Fruit fly (Drosophila melanogaster) whole organism, prepupa: ENCODE results near the gene Blm.

ENCODE experiments used
- Blimp-1 ChIP-seq: fragments of 200-800 bp; sonication (Bioruptor generic); optimal IDR thresholded peaks from 3 replicates; lab custom pipeline; 2017; ENCODE audit warnings: missing biosample characterization, missing genetic modification characterization, mild to moderate bottlenecking, moderate library complexity, missing genetic modification reagents
- CG11294 ChIP-seq: fragments of 200-800 bp; sonication (Bioruptor generic); IDR thresholded peaks from 2 replicates; pipeline ENCODE4 v1.3.6; 2022; ENCODE audit warnings: missing biosample characterization, missing genetic modification characterization
- CG11762 ChIP-seq: fragments of 200-800 bp; sonication (Bioruptor generic); optimal IDR thresholded peaks from 3 replicates; lab custom pipeline; 2016; ENCODE audit warnings: missing biosample characterization, missing genetic modification characterization; ENCODE audit not compliant: insufficient read depth
- CG11902 ChIP-seq: fragments of 200-800 bp; sonication (Bioruptor generic); optimal IDR thresholded peaks from 3 replicates; lab custom pipeline; 2016; ENCODE audit warnings: missing biosample characterization, missing genetic modification characterization
- CG15336 ChIP-seq: fragments of 200-800 bp; sonication (Bioruptor generic); IDR thresholded peaks from 2 replicates; pipeline ENCODE4 v1.3.6; 2022; ENCODE audit warnings: missing biosample characterization, missing genetic modification characterization
- CG1621 ChIP-seq: fragments of 200-800 bp; sonication (Bioruptor generic); optimal IDR thresholded peaks from 3 replicates; lab custom pipeline; 2018; ENCODE audit warnings: missing biosample characterization, mild to moderate bottlenecking, missing genetic modification characterization
- CG16779 ChIP-seq: fragments of 200-800 bp; sonication (Bioruptor generic); optimal IDR thresholded peaks from 3 replicates; lab custom pipeline; 2017; ENCODE audit warnings: missing biosample characterization, mild to moderate bottlenecking, missing genetic modification characterization
- CG31627 ChIP-seq: fragments of 200-800 bp; sonication (Bioruptor generic); optimal IDR thresholded peaks from 3 replicates; lab custom pipeline; 2016; ENCODE audit warnings: missing biosample characterization, missing genetic modification characterization
- CG32006 ChIP-seq: fragments of 200-800 bp; sonication (Bioruptor generic); optimal IDR thresholded peaks from 3 replicates; lab custom pipeline; 2017; ENCODE audit warnings: missing biosample characterization, mild to moderate bottlenecking, missing genetic modification characterization
- CG3919 ChIP-seq: fragments of 200-800 bp; sonication (Bioruptor generic); optimal IDR thresholded peaks from 3 replicates; lab custom pipeline; 2016; ENCODE audit warnings: missing biosample characterization, missing genetic modification characterization
- CG4318 ChIP-seq: fragments of 200-800 bp; sonication (Bioruptor generic); optimal IDR thresholded peaks from 3 replicates; lab custom pipeline; 2017; ENCODE audit warnings: missing biosample characterization, mild to moderate bottlenecking, missing genetic modification characterization
- CG6163 ChIP-seq: fragments of 200-800 bp; sonication (Bioruptor generic); IDR thresholded peaks from 3 replicates; pipeline ENCODE4 v1.3.6; 2022; ENCODE audit warnings: missing biosample characterization, missing genetic modification characterization
- CG6276 ChIP-seq: fragments of 200-800 bp; sonication (Bioruptor generic); optimal IDR thresholded peaks from 2 replicates; lab custom pipeline; 2017; ENCODE audit warnings: missing biosample characterization, mild to moderate bottlenecking, missing genetic modification characterization
- CG6792 ChIP-seq: fragments of 200-800 bp; sonication (Bioruptor generic); optimal IDR thresholded peaks from 3 replicates; lab custom pipeline; 2016; ENCODE audit warnings: missing biosample characterization, missing genetic modification characterization
- CG6854 ChIP-seq: fragments of 200-800 bp; sonication (Bioruptor generic); optimal IDR thresholded peaks from 2 replicates; lab custom pipeline; 2017; ENCODE audit warnings: missing biosample characterization, mild to moderate bottlenecking, missing genetic modification characterization
- CG7368 ChIP-seq: fragments of 200-800 bp; sonication (Bioruptor generic); optimal IDR thresholded peaks from 3 replicates; lab custom pipeline; 2016; ENCODE audit warnings: missing biosample characterization, missing genetic modification characterization
- CG8119 ChIP-seq: fragments of 200-800 bp; sonication (Bioruptor generic); IDR thresholded peaks from 3 replicates; pipeline ENCODE4 v1.3.6; 2022; ENCODE audit warnings: missing biosample characterization, missing genetic modification characterization
- CG8319 ChIP-seq: fragments of 200-800 bp; sonication (Bioruptor generic); optimal IDR thresholded peaks from 3 replicates; lab custom pipeline; 2016; ENCODE audit warnings: missing biosample characterization, missing genetic modification characterization
- CG8632 ChIP-seq: fragments of 200-800 bp; sonication (Bioruptor generic); optimal IDR thresholded peaks from 3 replicates; lab custom pipeline; 2016; ENCODE audit warnings: missing biosample characterization, missing genetic modification characterization
- CG9139 ChIP-seq: fragments of 200-800 bp; sonication (Bioruptor generic); optimal IDR thresholded peaks from 3 replicates; lab custom pipeline; 2017; ENCODE audit warnings: missing biosample characterization, mild to moderate bottlenecking, missing genetic modification characterization
- Eip75B ChIP-seq: fragments of 200-800 bp; sonication (Bioruptor generic); optimal IDR thresholded peaks from 3 replicates; lab custom pipeline; 2016; ENCODE audit warnings: missing biosample characterization, missing genetic modification characterization
- Eip78C ChIP-seq: fragments of 200-800 bp; sonication (Bioruptor generic); peaks from one replicate; lab custom pipeline; 2016; ENCODE audit warnings: missing biosample characterization, missing genetic modification characterization
- Eip93F ChIP-seq: fragments of 200-800 bp; sonication (Bioruptor generic); optimal IDR thresholded peaks from 2 replicates; lab custom pipeline; 2016; ENCODE audit warnings: missing biosample characterization, mild to moderate bottlenecking, missing genetic modification characterization
- Ets21C ChIP-seq: fragments of 200-800 bp; sonication (Bioruptor generic); optimal IDR thresholded peaks from 3 replicates; lab custom pipeline; 2016; ENCODE audit warnings: missing biosample characterization, missing genetic modification characterization
- Ets96B ChIP-seq: fragments of 200-800 bp; optimal IDR thresholded peaks from 2 replicates; lab custom pipeline; 2019; ENCODE audit warnings: missing biosample characterization, mild to moderate bottlenecking, missing genetic modification characterization, moderate library complexity
- Hr38 ChIP-seq: sonication (Bioruptor generic); optimal IDR thresholded peaks from 2 replicates; lab custom pipeline; 2016; ENCODE audit warnings: missing biosample characterization, missing genetic modification characterization
- Lpt ChIP-seq: fragments of 200-800 bp; sonication (Bioruptor generic); optimal IDR thresholded peaks from 3 replicates; lab custom pipeline; 2016; ENCODE audit warnings: missing biosample characterization, missing genetic modification characterization
- Smox ChIP-seq: fragments of 200-800 bp; sonication (Bioruptor generic); optimal IDR thresholded peaks from 3 replicates; lab custom pipeline; 2016; ENCODE audit warnings: missing biosample characterization, missing genetic modification characterization
- acj6 ChIP-seq: fragments of 200-800 bp; sonication (Bioruptor generic); optimal IDR thresholded peaks from 3 replicates; lab custom pipeline; 2016; ENCODE audit warnings: missing biosample characterization, missing genetic modification characterization
- dac ChIP-seq: fragments of 200-800 bp; sonication (Bioruptor generic); optimal IDR thresholded peaks from 2 replicates; lab custom pipeline; 2017; ENCODE audit warnings: missing biosample characterization, mild to moderate bottlenecking, missing genetic modification characterization
- dsx ChIP-seq: fragments of 200-800 bp; optimal IDR thresholded peaks from 3 replicates; lab custom pipeline; 2019; ENCODE audit warnings: missing biosample characterization, mild to moderate bottlenecking, missing genetic modification characterization, moderate library complexity; ENCODE audit not compliant: poor library complexity, severe bottlenecking
- eg ChIP-seq: fragments of 200-800 bp; sonication (Bioruptor generic); IDR thresholded peaks from 3 replicates; pipeline ENCODE4 v1.3.6; 2022; ENCODE audit warnings: missing biosample characterization, missing genetic modification characterization
- fd59A ChIP-seq: fragments of 200-800 bp; sonication (Bioruptor generic); optimal IDR thresholded peaks from 2 replicates; lab custom pipeline; 2017; ENCODE audit warnings: missing biosample characterization, mild to moderate bottlenecking, missing genetic modification characterization, missing genetic modification reagents
- net ChIP-seq: fragments of 200-800 bp; sonication (Bioruptor generic); optimal IDR thresholded peaks from 3 replicates; lab custom pipeline; 2016; ENCODE audit warnings: missing biosample characterization, missing genetic modification characterization
- pdm3 ChIP-seq: fragments of 200-800 bp; sonication (Bioruptor generic); optimal IDR thresholded peaks from 3 replicates; lab custom pipeline; 2016; ENCODE audit warnings: missing biosample characterization, missing genetic modification characterization
- salr ChIP-seq, 2 experiments: fragments of 200-800 bp; sonication (Bioruptor generic); optimal IDR thresholded peaks; 3 replicates each; lab custom pipeline; 2016 to 2018; ENCODE audit warnings: missing biosample characterization in 2 of 2, missing genetic modification characterization in 2 of 2, mild to moderate bottlenecking in 1 of 2
- ss ChIP-seq, 2 experiments: fragments of 200-800 bp; sonication (Bioruptor generic); optimal IDR thresholded peaks; 2 replicates in 1 of 2; 3 replicates in 1 of 2; lab custom pipeline; 2017 to 2018; ENCODE audit warnings: mild to moderate bottlenecking in 2 of 2, missing biosample characterization in 2 of 2, missing genetic modification characterization in 2 of 2, moderate library complexity in 1 of 2
- svp ChIP-seq: fragments of 200-800 bp; sonication (Bioruptor generic); peaks from one replicate; lab custom pipeline; 2016; ENCODE audit warnings: missing biosample characterization, missing genetic modification characterization

Blm gene

DNA sequence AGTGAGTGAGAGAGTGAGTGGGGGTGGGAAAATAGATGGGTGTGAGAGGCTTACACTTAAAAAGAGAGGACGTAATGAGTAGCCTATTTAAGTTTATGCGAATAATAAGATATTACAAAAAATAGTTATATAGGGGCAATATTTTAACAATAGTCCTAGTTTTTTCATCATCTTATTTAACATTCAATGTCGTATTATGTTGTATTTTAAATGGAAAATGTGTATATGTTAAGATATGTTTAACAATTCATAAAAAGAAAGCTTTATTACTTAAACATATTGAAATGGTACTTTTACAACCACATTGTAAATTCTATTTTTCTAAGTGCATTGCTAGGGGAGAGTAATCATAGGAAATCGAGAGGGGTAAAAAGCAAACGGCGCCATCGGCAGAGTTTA lies 32.4 kb upstream of the Blm start (continued):
- TF ChIP-seq CG11762 (GFP tag; lab: Kevin White, UChicago): no peak
- no peak for TF ChIP-seq fd59A
- peak; percentile 6 for TF ChIP-seq CG9139
- TF ChIP-seq Eip75B: peak; percentile 58
- TF ChIP-seq CG15336 (GFP tag; lab: Robert Waterston, UW): peak; percentile 42
- TF ChIP-seq pdm3: peak; percentile 36
- TF ChIP-seq Eip78C (GFP tag; lab: Kevin White, UChicago): peak; percentile 86
- TF ChIP-seq CG6276: no peak
- peak; percentile 73 for TF ChIP-seq Ets96B (tag; lab: Kevin White, UChicago)
- peak; percentile 40 for TF ChIP-seq Smox (GFP tag; lab: Kevin White, UChicago)
- peak in 1 of 2 experiments; percentile 34 for TF ChIP-seq salr (GFP tag; optimal IDR thresholded peaks at IDR 0.05; lab: Kevin White, UChicago)
- TF ChIP-seq CG11902: no peak
- no peak for TF ChIP-seq CG11294 (GFP tag; lab: Robert Waterston, UW)
- TF ChIP-seq CG16779 (tag; lab: Kevin White, UChicago): no peak
- TF ChIP-seq CG31627 (GFP tag; lab: Kevin White, UChicago): peak; percentile 27
- no peak for TF ChIP-seq CG8319
- TF ChIP-seq CG6792 (GFP tag; lab: Kevin White, UChicago): peak; percentile 49
- TF ChIP-seq dac: no peak
- TF ChIP-seq CG4318: no peak
- TF ChIP-seq Hr38 (GFP tag; lab: Kevin White, UChicago): no peak
- TF ChIP-seq dsx (GFP tag; lab: Kevin White, UChicago): peak; percentile 66
- no peak for TF ChIP-seq CG6854 (GFP tag; lab: Kevin White, UChicago)
- peak; percentile 53 for TF ChIP-seq acj6 (GFP tag; lab: Kevin White, UChicago)

DNA sequence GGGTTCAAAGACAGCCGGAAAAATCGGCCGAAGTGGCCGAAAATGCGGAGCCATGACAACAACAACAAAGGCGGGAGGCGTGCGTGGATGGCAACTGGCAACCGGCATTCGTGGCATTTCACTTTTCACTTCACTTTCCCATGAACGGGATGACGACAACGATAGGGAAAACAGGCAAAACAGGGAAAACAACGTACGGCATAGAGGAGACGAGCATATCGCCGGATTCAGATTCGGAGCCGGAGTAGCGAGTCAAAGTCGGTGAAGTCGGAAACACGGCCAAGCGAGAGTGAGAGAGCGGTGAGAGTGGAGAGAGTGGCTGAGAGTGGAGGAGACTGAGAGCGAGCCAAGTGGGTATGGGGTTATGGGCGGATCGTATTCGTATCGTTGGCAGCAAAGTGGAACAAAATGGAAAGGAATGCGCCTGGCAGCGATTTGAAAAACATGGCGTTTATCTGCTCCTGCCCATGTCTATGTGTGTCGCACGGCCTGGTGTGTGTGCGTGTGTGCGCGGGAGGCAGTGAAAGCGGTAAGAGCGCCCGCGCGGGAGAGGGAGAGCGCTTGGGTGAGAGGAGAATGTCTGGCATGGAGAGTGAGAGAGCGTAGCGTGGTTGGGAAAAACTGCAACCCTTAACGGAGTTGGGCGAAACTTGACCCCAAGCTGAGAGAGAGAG lies 31.9 kb upstream of the Blm start:
- peak; percentile 27 for TF ChIP-seq CG6854 (GFP tag; lab: Kevin White, UChicago)
- TF ChIP-seq CG6163 (GFP tag; lab: Robert Waterston, UW): 0 out of 3 replicates have a peak, but pooled peaks have one; percentile 53
- no peak for TF ChIP-seq CG8632 (GFP tag; lab: Kevin White, UChicago)
- TF ChIP-seq CG8119: peak; percentile 50; the same call in 1 of the 3 replicates
- TF ChIP-seq dac: no peak
- peak; percentile 38 for TF ChIP-seq CG15336 (GFP tag; lab: Robert Waterston, UW)
- no peak for TF ChIP-seq eg
- TF ChIP-seq Blimp-1 (GFP tag; lab: Kevin White, UChicago): peak; percentile 70
- no peak for TF ChIP-seq Hr38 (GFP tag; lab: Kevin White, UChicago)
- no peak for TF ChIP-seq net (GFP tag; lab: Kevin White, UChicago)
- peak; percentile 37 for TF ChIP-seq Eip78C (GFP tag; lab: Kevin White, UChicago)
- no peak for TF ChIP-seq Lpt (GFP tag; lab: Kevin White, UChicago)
- peak; percentile 0 for TF ChIP-seq CG32006 (GFP tag; lab: Kevin White, UChicago)
- TF ChIP-seq ss (GFP tag; optimal IDR thresholded peaks at IDR 0.05; lab: Kevin White, UChicago): no peak
- TF ChIP-seq CG16779 (tag; lab: Kevin White, UChicago): no peak
- no peak for TF ChIP-seq CG6792 (GFP tag; lab: Kevin White, UChicago)
- no peak for TF ChIP-seq Ets21C
- TF ChIP-seq CG11762 (GFP tag; lab: Kevin White, UChicago): no peak
- peak; percentile 44 for TF ChIP-seq CG1621 (tag; lab: Kevin White, UChicago)

DNA sequence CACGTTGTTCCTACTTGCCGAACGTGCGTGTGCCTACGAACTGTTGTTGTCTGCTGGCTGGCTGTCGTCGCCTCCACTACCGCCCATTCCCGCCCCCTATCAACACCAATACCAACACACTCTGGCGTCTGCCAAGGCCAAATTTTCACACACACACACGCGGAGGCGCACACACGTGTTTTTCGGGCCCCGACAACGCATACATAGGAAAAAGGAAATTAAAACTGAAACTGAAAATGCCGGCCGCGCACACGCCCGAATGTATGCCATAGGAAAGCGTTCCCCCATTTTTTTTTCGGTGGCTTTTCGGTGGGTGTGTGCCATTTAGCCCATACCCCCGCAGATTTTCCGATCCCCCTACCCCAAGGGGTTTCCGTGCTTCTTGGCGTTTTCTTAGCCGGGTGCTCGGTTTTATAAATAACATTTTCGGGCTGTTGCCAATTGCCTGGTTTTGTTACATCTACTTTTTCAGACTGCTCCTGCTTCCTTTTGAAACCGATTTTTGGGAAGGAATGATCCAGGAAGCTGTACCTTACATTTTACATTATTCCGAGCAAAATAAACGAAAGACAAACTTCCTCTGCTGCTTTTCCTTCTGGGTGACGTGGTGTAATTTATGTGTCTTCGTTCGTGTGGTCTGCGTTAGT lies 30.7 kb upstream of the Blm start:
- TF ChIP-seq CG16779 (tag; lab: Kevin White, UChicago) (no peak), acj6 (GFP tag; lab: Kevin White, UChicago) (no peak), CG3919 (no peak), svp (GFP tag; lab: Kevin White, UChicago) (no peak), Ets96B (tag; lab: Kevin White, UChicago) (no peak), Eip93F (GFP tag; lab: Kevin White, UChicago) (no peak), CG7368 (GFP tag; lab: Kevin White, UChicago) (no peak), Smox (GFP tag; lab: Kevin White, UChicago) (no peak), CG15336 (GFP tag; lab: Robert Waterston, UW) (no peak)
- TF ChIP-seq, all 60 proteins: peak for 0
